Worm (Caenorhabditis elegans): ENCODE results near the gene Y6G8.6.

DNA sequence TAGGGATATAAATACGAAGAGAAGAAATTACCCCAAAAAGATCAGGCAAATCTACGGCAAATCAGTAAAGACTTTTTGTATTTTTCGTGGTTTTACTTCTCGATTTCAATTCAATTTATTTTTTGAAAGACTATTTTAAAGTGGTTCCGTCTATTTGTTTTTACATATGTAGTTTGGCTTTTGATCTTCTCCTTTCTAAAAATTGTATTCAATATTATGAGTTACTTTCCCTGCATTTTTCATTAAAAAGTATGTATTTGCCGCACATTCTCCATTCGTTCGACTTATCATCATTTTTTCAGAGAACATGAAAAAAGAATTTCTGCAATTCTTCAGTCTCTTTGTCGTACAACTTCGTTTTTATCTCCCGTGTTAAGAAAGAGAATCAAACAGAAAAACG lies 49.9 kb downstream of the Y6G8.6 start, which contains the start of gene C38D9.2:
- TF ChIP-seq him-1 (tag; optimal IDR thresholded peaks at IDR 0.05) = no peak
- no peak for TF ChIP-seq dao-5 (tag; optimal IDR thresholded peaks at IDR 0.05)
